Fruit fly (Drosophila melanogaster): Measurements from ENCODE around the gene eEF1gamma.

The eEF1gamma gene

DNA sequence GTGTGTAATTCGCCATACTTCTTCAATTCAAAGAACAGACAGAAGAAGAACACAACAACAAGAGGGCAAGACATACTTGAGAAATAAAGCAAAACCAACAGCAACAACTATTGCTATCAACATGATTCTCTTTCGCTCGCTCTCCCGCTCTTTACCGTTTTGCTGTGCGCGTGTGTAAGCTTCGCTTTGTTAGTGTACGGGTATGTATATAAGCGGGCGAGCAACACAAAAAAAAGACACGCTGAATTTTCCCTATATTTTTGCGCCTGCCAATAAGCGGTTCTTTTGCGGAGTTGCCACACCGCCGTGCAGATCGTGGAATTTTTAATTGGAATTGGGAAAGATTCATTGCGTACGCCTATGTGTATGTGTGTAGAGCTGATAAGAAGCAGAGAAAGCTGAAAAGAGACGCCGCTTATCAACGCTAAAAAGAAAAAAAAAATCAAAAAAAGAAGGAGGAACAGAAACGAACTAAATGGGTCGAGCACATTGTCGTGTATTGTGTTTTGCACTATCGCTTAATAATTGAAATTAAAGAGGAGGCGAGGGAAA lies 4.9 kb upstream of the eEF1gamma start (continued):
- TF ChIP-seq sima (GFP tag; optimal IDR thresholded peaks at IDR 0.05) (no peak), Dad (GFP tag; optimal IDR thresholded peaks at IDR 0.05) (no peak), salm (tag; optimal IDR thresholded peaks at IDR 0.05) (no peak), CoRest (tag; optimal IDR thresholded peaks at IDR 0.05) (no peak), so (GFP tag; IDR thresholded peaks at IDR 0.05) (no peak), CG32532 (GFP tag; IDR thresholded peaks at IDR 0.05) (peak; percentile 46), E2f1 (GFP tag; IDR thresholded peaks at IDR 0.05) (no peak), CG32767 (GFP tag; IDR thresholded peaks at IDR 0.05) (0 out of 2 replicates have a peak, but pooled peaks have one; percentile 11), gem (tag; optimal IDR thresholded peaks at IDR 0.05) (peak; percentile 14), CG12155 (GFP tag; optimal IDR thresholded peaks at IDR 0.05) (peak; percentile 18), YL-1 (GFP tag; optimal IDR thresholded peaks at IDR 0.05) (peak; percentile 14), CG6689 (GFP tag; IDR thresholded peaks at IDR 0.05) (no peak), CG1602 (GFP tag; optimal IDR thresholded peaks at IDR 0.05) (no peak), abd-A (tag; optimal IDR thresholded peaks at IDR 0.05) (no peak), ham (GFP tag; IDR thresholded peaks at IDR 0.05) (no peak), NK7.1 (GFP tag; optimal IDR thresholded peaks at IDR 0.05) (no peak), CG11456 (GFP tag; IDR thresholded peaks at IDR 0.05) (no peak), Dref (GFP tag; IDR thresholded peaks at IDR 0.05) (no peak), CG7839 (tag; optimal IDR thresholded peaks at IDR 0.05) (no peak), Fer2 (tag; optimal IDR thresholded peaks at IDR 0.05) (no peak), CG1832 (GFP tag; optimal IDR thresholded peaks at IDR 0.05) (no peak), zen (tag; optimal IDR thresholded peaks at IDR 0.05) (peak; percentile 8), sob (GFP tag; IDR thresholded peaks at IDR 0.05) (no peak), hkb (optimal IDR thresholded peaks at IDR 0.05) (no peak), hkb (GFP tag; IDR thresholded peaks at IDR 0.05) (no peak), C15 (GFP tag; IDR thresholded peaks at IDR 0.05) (no peak), zfh2 (GFP tag; optimal IDR thresholded peaks at IDR 0.05) (no peak), Nf-YA (GFP tag; IDR thresholded peaks at IDR 0.05) (no peak; the same call in 1 of the 2 replicates), lov (optimal IDR thresholded peaks at IDR 0.05) (no peak), lov (GFP tag; IDR thresholded peaks at IDR 0.05) (no peak), Mrtf (GFP tag; IDR thresholded peaks at IDR 0.05) (no peak), CG1603 (tag; optimal IDR thresholded peaks at IDR 0.05) (no peak), Dll (GFP tag; IDR thresholded peaks at IDR 0.05; ENCODE audit: partially characterized antibody) (no peak), CG17359 (tag; optimal IDR thresholded peaks at IDR 0.05) (peak; percentile 23), grn (GFP tag; optimal IDR thresholded peaks at IDR 0.05) (peak; percentile 35), crp (GFP tag; optimal IDR thresholded peaks at IDR 0.05) (no peak), CG14710 (tag; optimal IDR thresholded peaks at IDR 0.05) (no peak), Hmx (GFP tag; optimal IDR thresholded peaks at IDR 0.05) (no peak), CG3065 (GFP tag; optimal IDR thresholded peaks at IDR 0.05) (no peak), CG9437 (GFP tag; optimal IDR thresholded peaks at IDR 0.05) (no peak), chinmo (GFP tag; IDR thresholded peaks at IDR 0.05; ENCODE audit: partially characterized antibody) (0 out of 4 replicates have a peak, but pooled peaks have one; percentile 54), CG17361 (GFP tag; IDR thresholded peaks at IDR 0.05) (no peak), emc (GFP tag; optimal IDR thresholded peaks at IDR 0.05) (no peak), shn (GFP tag; optimal IDR thresholded peaks at IDR 0.05) (no peak), ind (GFP tag; optimal IDR thresholded peaks at IDR 0.05) (no peak), da (GFP tag; optimal IDR thresholded peaks at IDR 0.05) (no peak), Spps (tag; optimal IDR thresholded peaks at IDR 0.05) (no peak), chm (GFP tag; IDR thresholded peaks at IDR 0.05) (no peak), CG4360 (GFP tag; IDR thresholded peaks at IDR 0.05) (peak; percentile 96), Meics (GFP tag; optimal IDR thresholded peaks at IDR 0.05) (no peak), CG33557 (GFP tag; optimal IDR thresholded peaks at IDR 0.05) (no peak), dm (GFP tag; optimal IDR thresholded peaks at IDR 0.05) (no peak)

Measured in whole organism, embryonic.